Worm (Caenorhabditis elegans) whole organism, early embryonic: ENCODE measurements around the gene F59A6.11.

Experiments used
- B0310.2 ChIP-seq: sonication (generic microtip); optimal IDR thresholded peaks from 2 replicates; lab custom pipeline; 2016; ENCODE audit warnings: mild to moderate bottlenecking, missing genetic modification characterization, missing compliant biosample characterization
- F13C5.2 ChIP-seq: sonication (generic microtip); optimal IDR thresholded peaks from 2 replicates; lab custom pipeline; 2017; ENCODE audit warnings: mild to moderate bottlenecking, missing genetic modification characterization, inconsistent platforms, missing compliant biosample characterization
- aly-1 ChIP-seq: sonication (generic microtip); optimal IDR thresholded peaks from 2 replicates; lab custom pipeline; 2016; ENCODE audit warnings: missing genetic modification characterization, missing compliant biosample characterization
- ama-1 ChIP-seq: fragments of 150-350 bp; optimal IDR thresholded peaks from 2 replicates; lab custom pipeline; 2014
- ceh-13 ChIP-seq: fragments of 200-800 bp; sonication (Bioruptor generic); optimal IDR thresholded peaks from 2 replicates; lab custom pipeline; 2018; ENCODE audit warnings: mild to moderate bottlenecking, missing genetic modification characterization, missing compliant biosample characterization
- ceh-36 ChIP-seq: sonication (generic microtip); optimal IDR thresholded peaks from 2 replicates; lab custom pipeline; 2016; ENCODE audit warnings: missing genetic modification characterization, inconsistent platforms, missing compliant biosample characterization
- ets-7 ChIP-seq: sonication (generic microtip); optimal IDR thresholded peaks from 2 replicates; lab custom pipeline; 2016; ENCODE audit warnings: missing genotype, missing genetic modification characterization, missing compliant biosample characterization
- flt-1 ChIP-seq: fragments of 200-800 bp; sonication (Bioruptor generic); IDR thresholded peaks from 2 replicates; pipeline ENCODE4 v1.3.6; 2022; ENCODE audit warnings: missing genetic modification characterization, missing compliant biosample characterization
- hmbx-1 ChIP-seq: sonication (generic microtip); optimal IDR thresholded peaks from 2 replicates; lab custom pipeline; 2016; ENCODE audit warnings: mild to moderate bottlenecking, missing genetic modification characterization, missing compliant biosample characterization
- hmg-4 ChIP-seq: fragments of 200-800 bp; sonication (Bioruptor generic); optimal IDR thresholded peaks from 2 replicates; lab custom pipeline; 2018; ENCODE audit warnings: mild to moderate bottlenecking, missing genetic modification characterization, missing compliant biosample characterization
- hnd-1 ChIP-seq: sonication (generic microtip); optimal IDR thresholded peaks from 2 replicates; lab custom pipeline; 2016; ENCODE audit warnings: missing genetic modification characterization, missing compliant biosample characterization
- pes-1 ChIP-seq: fragments of 200-800 bp; sonication (Bioruptor generic); IDR thresholded peaks from 2 replicates; pipeline ENCODE4 v1.3.6; 2022; ENCODE audit warnings: missing genetic modification reagents, missing genetic modification characterization, missing compliant biosample characterization
- scrt-1 ChIP-seq: fragments of 200-800 bp; sonication (Bioruptor generic); IDR thresholded peaks from 2 replicates; pipeline ENCODE4 v1.3.6; 2022; ENCODE audit warnings: missing genetic modification characterization, missing compliant biosample characterization
- sea-1 ChIP-seq: fragments of 200-800 bp; sonication (Bioruptor generic); conservative IDR thresholded peaks from 2 replicates; pipeline ENCODE4 v1.3.6; 2022; ENCODE audit warnings: missing genetic modification characterization, missing compliant biosample characterization
- tbx-11 ChIP-seq: fragments of 200-800 bp; sonication (Bioruptor generic); IDR thresholded peaks from 2 replicates; pipeline ENCODE4 v1.3.6; 2022; ENCODE audit warnings: missing genetic modification characterization, missing compliant biosample characterization
- tbx-37 ChIP-seq: fragments of 200-800 bp; sonication (Bioruptor generic); conservative IDR thresholded peaks from 2 replicates; pipeline ENCODE4 v1.3.6; 2022; ENCODE audit warnings: missing genetic modification reagents, missing genetic modification characterization, missing compliant biosample characterization
- tra-4 ChIP-seq: sonication (generic microtip); optimal IDR thresholded peaks from 2 replicates; lab custom pipeline; 2017; ENCODE audit warnings: missing genetic modification characterization, missing compliant biosample characterization

The F59A6.11 gene

ce11 chrII:4987257-4987656, 11.3 kb downstream of the F59A6.11 start:
- no peak for TF ChIP-seq aly-1 (tag; lab: Kevin White, UChicago)
- TF ChIP-seq tra-4 (tag; lab: Kevin White, UChicago) = no peak
- no peak for TF ChIP-seq hmbx-1 (tag; lab: Kevin White, UChicago)
- no peak for TF ChIP-seq pes-1 (GFP tag; lab: Robert Waterston, UW)
- no peak for TF ChIP-seq hnd-1 (tag; lab: Kevin White, UChicago)
- TF ChIP-seq hmg-4 (GFP tag; lab: Kevin White, UChicago) = no peak
- TF ChIP-seq flt-1 (GFP tag; lab: Robert Waterston, UW) = no peak
- no peak for TF ChIP-seq ceh-36
- TF ChIP-seq scrt-1 = no peak
- no peak for TF ChIP-seq tbx-37 (GFP tag; lab: Robert Waterston, UW)
- no peak for TF ChIP-seq ama-1
- no peak for TF ChIP-seq tbx-11
- no peak for TF ChIP-seq F13C5.2
- TF ChIP-seq ets-7 (tag; lab: Kevin White, UChicago) = no peak
- TF ChIP-seq B0310.2 = no peak
- no peak for TF ChIP-seq ceh-13
- no peak for TF ChIP-seq sea-1 (GFP tag; lab: Robert Waterston, UW)

- TF ChIP-seq tra-4 (tag; lab: Kevin White, UChicago) (no peak), ceh-36 (peak; percentile 30)
These were observed 11.9 kb downstream of the F59A6.11 start for ce11 chrII:4986664-4987063.

ce11 chrII:4985961-4986503, 12.5 kb downstream of the F59A6.11 start:
- TF ChIP-seq hmg-4 (GFP tag; lab: Kevin White, UChicago) (no peak), pes-1 (GFP tag; lab: Robert Waterston, UW) (no peak), flt-1 (GFP tag; lab: Robert Waterston, UW) (no peak), tbx-37 (GFP tag; lab: Robert Waterston, UW) (no peak), tbx-11 (no peak), aly-1 (tag; lab: Kevin White, UChicago) (no peak), ama-1 (no peak), tra-4 (tag; lab: Kevin White, UChicago) (no peak), hnd-1 (tag; lab: Kevin White, UChicago) (no peak), ceh-36 (no peak), B0310.2 (no peak), hmbx-1 (tag; lab: Kevin White, UChicago) (no peak), scrt-1 (no peak), ets-7 (tag; lab: Kevin White, UChicago) (no peak), ceh-13 (no peak), F13C5.2 (no peak), sea-1 (GFP tag; lab: Robert Waterston, UW) (no peak)

ce11 chrII:4984151-4984550, 14.4 kb downstream of the F59A6.11 start:
- TF ChIP-seq tbx-11 (no peak), sea-1 (GFP tag; lab: Robert Waterston, UW) (no peak), pes-1 (GFP tag; lab: Robert Waterston, UW) (no peak), hmg-4 (GFP tag; lab: Kevin White, UChicago) (no peak), ets-7 (tag; lab: Kevin White, UChicago) (no peak), F13C5.2 (no peak), hnd-1 (tag; lab: Kevin White, UChicago) (no peak), ceh-13 (no peak)

ce11 chrII:4981682-4982404, 16.7 kb downstream of the F59A6.11 start:
- TF ChIP-seq ceh-36 (no peak), hnd-1 (tag; lab: Kevin White, UChicago) (no peak), hmg-4 (GFP tag; lab: Kevin White, UChicago) (no peak), hmbx-1 (tag; lab: Kevin White, UChicago) (no peak), ceh-13 (no peak), ets-7 (tag; lab: Kevin White, UChicago) (no peak), sea-1 (GFP tag; lab: Robert Waterston, UW) (no peak), flt-1 (GFP tag; lab: Robert Waterston, UW) (no peak), scrt-1 (no peak), ama-1 (no peak), tra-4 (tag; lab: Kevin White, UChicago) (no peak), tbx-37 (GFP tag; lab: Robert Waterston, UW) (no peak), B0310.2 (no peak), F13C5.2 (no peak), tbx-11 (no peak), pes-1 (GFP tag; lab: Robert Waterston, UW) (no peak), aly-1 (tag; lab: Kevin White, UChicago) (no peak)

- TF ChIP-seq scrt-1 = no peak
- no peak for TF ChIP-seq hmbx-1 (tag; lab: Kevin White, UChicago)
- no peak for TF ChIP-seq ama-1
- TF ChIP-seq aly-1 (tag; lab: Kevin White, UChicago) = no peak
- no peak for TF ChIP-seq tra-4 (tag; lab: Kevin White, UChicago)
- no peak for TF ChIP-seq B0310.2
- TF ChIP-seq sea-1 (GFP tag; lab: Robert Waterston, UW) = no peak
- no peak for TF ChIP-seq F13C5.2
- TF ChIP-seq ceh-36 = no peak
These were observed 23.2 kb downstream of the F59A6.11 start for ce11 chrII:4975311-4975710.

ce11 chrII:4974448-4974951, 24.1 kb downstream of the F59A6.11 start:
- TF ChIP-seq tra-4 (tag; lab: Kevin White, UChicago) (no peak), pes-1 (GFP tag; lab: Robert Waterston, UW) (no peak), hmg-4 (GFP tag; lab: Kevin White, UChicago) (no peak), B0310.2 (no peak), ceh-13 (no peak), flt-1 (GFP tag; lab: Robert Waterston, UW) (no peak), ama-1 (no peak), sea-1 (GFP tag; lab: Robert Waterston, UW) (no peak), tbx-11 (no peak), F13C5.2 (no peak), ceh-36 (no peak), aly-1 (tag; lab: Kevin White, UChicago) (no peak), hmbx-1 (tag; lab: Kevin White, UChicago) (no peak), ets-7 (tag; lab: Kevin White, UChicago) (no peak), tbx-37 (GFP tag; lab: Robert Waterston, UW) (no peak)
